Worm (Caenorhabditis elegans): Measurements from ENCODE around the gene ooc-5.

DNA sequence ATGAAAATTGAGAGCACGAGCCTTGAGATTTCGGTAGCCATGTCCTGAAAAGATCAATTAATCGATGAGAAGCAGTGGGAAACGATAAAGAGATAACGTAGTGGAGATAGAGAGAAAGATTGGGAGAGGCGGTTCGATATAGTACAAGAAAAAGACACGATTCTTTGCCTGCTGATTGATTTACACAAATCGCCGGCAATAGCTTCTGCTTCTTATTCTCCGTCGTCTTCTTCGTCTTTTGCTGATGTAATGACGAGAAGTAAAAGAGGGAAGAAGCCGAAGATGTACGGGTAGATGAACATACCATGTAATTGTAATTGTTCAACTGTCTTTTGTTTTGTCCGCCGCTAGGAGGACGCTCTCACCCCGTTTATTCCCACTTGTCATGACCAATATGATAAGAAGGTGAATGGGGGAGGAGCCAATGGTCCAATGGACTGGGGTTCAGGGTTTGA lies 36.3 kb downstream of the ooc-5 start, which contains the start of gene F37B12.1:
- TF ChIP-seq elt-3 (tag; optimal IDR thresholded peaks at IDR 0.05) = no peak
- TF ChIP-seq lin-13 (tag; optimal IDR thresholded peaks at IDR 0.05) = no peak
- no peak for TF ChIP-seq mab-5 (tag; optimal IDR thresholded peaks at IDR 0.05)
- TF ChIP-seq snpc-4 (tag; optimal IDR thresholded peaks at IDR 0.05) = no peak
- TF ChIP-seq mls-2 (tag; optimal IDR thresholded peaks at IDR 0.05) = no peak
- TF ChIP-seq ztf-11 (tag; optimal IDR thresholded peaks at IDR 0.05) = no peak

All from whole organism, mixed stage, embryonic.